Fruit fly (Drosophila melanogaster) whole organism, embryonic: ENCODE results near the gene Neu2.

Experiments
- Asciz ChIP-seq: fragments of 200-800 bp; sonication (Bioruptor generic); optimal IDR thresholded peaks from 2 replicates; lab custom pipeline; 2017; ENCODE audit warnings: missing biosample characterization, mild to moderate bottlenecking, missing genetic modification characterization, missing genetic modification reagents
- CG11695 ChIP-seq: fragments of 200-800 bp; sonication (Bioruptor generic); IDR thresholded peaks from 3 replicates; pipeline ENCODE4 v1.3.6; 2022; ENCODE audit warnings: missing biosample characterization, missing genetic modification characterization
- CG12659 ChIP-seq: fragments of 200-800 bp; sonication (Bioruptor generic); optimal IDR thresholded peaks from 3 replicates; lab custom pipeline; 2017; ENCODE audit warnings: mild to moderate bottlenecking, missing biosample characterization, missing genetic modification reagents, missing genetic modification characterization
- CG14710 ChIP-seq: fragments of 200-800 bp; sonication (Bioruptor generic); optimal IDR thresholded peaks from 3 replicates; lab custom pipeline; 2019; ENCODE audit warnings: missing biosample characterization, mild to moderate bottlenecking, missing genetic modification characterization, moderate library complexity
- CG16863 ChIP-seq: fragments of 200-800 bp; sonication (Bioruptor generic); optimal IDR thresholded peaks from 3 replicates; lab custom pipeline; 2016; ENCODE audit warnings: missing biosample characterization, missing genetic modification characterization
- CG17328 ChIP-seq: fragments of 200-800 bp; sonication (Bioruptor generic); IDR thresholded peaks from 2 replicates; pipeline ENCODE4 v1.3.6; 2022; ENCODE audit warnings: missing biosample characterization, missing genetic modification characterization
- CG2116 ChIP-seq: fragments of 200-800 bp; sonication (Bioruptor generic); optimal IDR thresholded peaks from 3 replicates; lab custom pipeline; 2018; ENCODE audit warnings: missing biosample characterization, mild to moderate bottlenecking, missing genetic modification characterization
- CG2199 ChIP-seq: fragments of 200-800 bp; sonication (Bioruptor generic); IDR thresholded peaks from 3 replicates; pipeline ENCODE4 v1.3.6; 2022; ENCODE audit warnings: missing biosample characterization, missing genetic modification characterization
- CG30403 ChIP-seq: fragments of 200-800 bp; sonication (Bioruptor generic); optimal IDR thresholded peaks from 3 replicates; lab custom pipeline; 2016; ENCODE audit warnings: missing biosample characterization, missing genetic modification characterization
- CG3065 ChIP-seq: fragments of 200-800 bp; sonication (Bioruptor generic); optimal IDR thresholded peaks from 2 replicates; lab custom pipeline; 2016; ENCODE audit warnings: missing biosample characterization, missing genetic modification characterization
- CG34422 ChIP-seq: fragments of 200-800 bp; sonication (Bioruptor generic); IDR thresholded peaks from 3 replicates; pipeline ENCODE4 v1.3.6; 2022; ENCODE audit warnings: missing biosample characterization, missing genetic modification characterization
- CG3995 ChIP-seq: fragments of 200-800 bp; sonication (Bioruptor generic); optimal IDR thresholded peaks from 3 replicates; lab custom pipeline; 2016; ENCODE audit warnings: missing biosample characterization, missing genetic modification characterization
- CG4282 ChIP-seq: fragments of 200-800 bp; sonication (Bioruptor generic); optimal IDR thresholded peaks from 2 replicates; lab custom pipeline; 2016; ENCODE audit warnings: missing biosample characterization, missing genetic modification characterization
- CG7786 ChIP-seq: fragments of 200-800 bp; sonication (Bioruptor generic); optimal IDR thresholded peaks from 2 replicates; lab custom pipeline; 2016; ENCODE audit warnings: missing biosample characterization, missing genetic modification characterization
- CG7987 ChIP-seq: fragments of 200-800 bp; sonication (Bioruptor generic); optimal IDR thresholded peaks from 2 replicates; lab custom pipeline; 2018; ENCODE audit warnings: missing biosample characterization, mild to moderate bottlenecking, missing genetic modification characterization, moderate library complexity
- Camta ChIP-seq: fragments of 200-800 bp; sonication (Bioruptor generic); optimal IDR thresholded peaks from 2 replicates; lab custom pipeline; 2016; ENCODE audit warnings: missing biosample characterization, missing genetic modification characterization
- Chrac-16 ChIP-seq: fragments of 200-800 bp; sonication (Bioruptor generic); optimal IDR thresholded peaks from 3 replicates; lab custom pipeline; 2016; ENCODE audit warnings: missing biosample characterization, missing genetic modification characterization
- Dip2 ChIP-seq: fragments of 200-800 bp; sonication (Bioruptor generic); IDR thresholded peaks from 2 replicates; pipeline ENCODE4 v1.3.6; 2022; ENCODE audit warnings: missing biosample characterization, missing genetic modification characterization
- Dref ChIP-seq: fragments of 200-800 bp; sonication (Bioruptor generic); IDR thresholded peaks from 2 replicates; pipeline ENCODE4 v1.3.6; 2022; ENCODE audit warnings: missing biosample characterization, missing genetic modification characterization
- Fer3 ChIP-seq: fragments of 200-800 bp; sonication (Bioruptor generic); optimal IDR thresholded peaks from 2 replicates; lab custom pipeline; 2018; ENCODE audit warnings: missing biosample characterization, mild to moderate bottlenecking, missing genetic modification characterization, moderate library complexity
- Hand ChIP-seq: fragments of 200-800 bp; sonication (Bioruptor generic); optimal IDR thresholded peaks from 2 replicates; lab custom pipeline; 2017; ENCODE audit warnings: mild to moderate bottlenecking, missing biosample characterization, missing genetic modification reagents, missing genetic modification characterization
- MESR4 ChIP-seq: fragments of 200-800 bp; sonication (Bioruptor generic); optimal IDR thresholded peaks from 2 replicates; lab custom pipeline; 2018; ENCODE audit warnings: missing biosample characterization, mild to moderate bottlenecking, missing genetic modification characterization, moderate library complexity
- Med ChIP-seq: fragments of 200-800 bp; sonication (Bioruptor generic); peaks from one replicate; lab custom pipeline; 2016; ENCODE audit warnings: missing biosample characterization, missing genetic modification characterization, mild to moderate bottlenecking, inconsistent platforms, moderate library complexity
- Mrtf ChIP-seq: fragments of 200-800 bp; sonication (Bioruptor generic); IDR thresholded peaks from 3 replicates; pipeline ENCODE4 v1.3.6; 2022; ENCODE audit warnings: missing biosample characterization, missing genetic modification characterization
- Poxn ChIP-seq: fragments of 200-800 bp; sonication (Bioruptor generic); IDR thresholded peaks from 2 replicates; pipeline ENCODE4 v1.3.6; 2022; ENCODE audit warnings: missing biosample characterization, missing genetic modification characterization
- Sox102F ChIP-seq: fragments of 200-800 bp; sonication (Bioruptor generic); optimal IDR thresholded peaks from 2 replicates; lab custom pipeline; 2018; ENCODE audit warnings: missing biosample characterization, mild to moderate bottlenecking, missing genetic modification characterization, moderate library complexity
- amos ChIP-seq: fragments of 200-800 bp; sonication (Bioruptor generic); IDR thresholded peaks from 2 replicates; pipeline ENCODE4 v1.3.6; 2022; ENCODE audit warnings: missing biosample characterization, missing genetic modification characterization; ENCODE audit not compliant: partially characterized antibody
- bowl ChIP-seq: fragments of 200-800 bp; sonication (Bioruptor generic); IDR thresholded peaks from 2 replicates; pipeline ENCODE4 v1.3.6; 2022; ENCODE audit warnings: missing biosample characterization, missing genetic modification characterization
- br ChIP-seq: fragments of >200 bp; optimal IDR thresholded peaks from 2 replicates; lab custom pipeline; 2017
- cad ChIP-seq: fragments of >200 bp; optimal IDR thresholded peaks from 2 replicates; lab custom pipeline; 2017; ENCODE audit warnings: missing biosample characterization, missing genetic modification characterization
- cato ChIP-seq: fragments of 200-800 bp; sonication (Bioruptor generic); optimal IDR thresholded peaks from 2 replicates; lab custom pipeline; 2016; ENCODE audit warnings: missing biosample characterization, missing genetic modification characterization, borderline replicate concordance
- chn ChIP-seq: fragments of 200-800 bp; sonication (Bioruptor generic); optimal IDR thresholded peaks from 2 replicates; lab custom pipeline; 2016; ENCODE audit warnings: missing biosample characterization, missing genetic modification characterization
- croc ChIP-seq: fragments of 200-800 bp; sonication (Bioruptor generic); conservative IDR thresholded peaks from 3 replicates; pipeline ENCODE4 v1.3.6; 2022; ENCODE audit warnings: missing biosample characterization, missing genetic modification characterization
- dimm ChIP-seq: fragments of 200-800 bp; sonication (Bioruptor generic); IDR thresholded peaks from 2 replicates; pipeline ENCODE4 v1.3.6; 2022; ENCODE audit warnings: missing biosample characterization, missing genetic modification characterization
- fru ChIP-seq: fragments of >200 bp; optimal IDR thresholded peaks from 2 replicates; lab custom pipeline; 2017
- gem ChIP-seq: fragments of 200-800 bp; sonication (Bioruptor generic); optimal IDR thresholded peaks from 2 replicates; lab custom pipeline; 2019; ENCODE audit warnings: missing biosample characterization, mild to moderate bottlenecking, missing genetic modification characterization, moderate library complexity
- gfzf ChIP-seq: fragments of 200-800 bp; sonication (Bioruptor generic); optimal IDR thresholded peaks from 2 replicates; lab custom pipeline; 2016; ENCODE audit warnings: missing biosample characterization, mild to moderate bottlenecking, missing genetic modification characterization, moderate library complexity
- gsb ChIP-seq: fragments of 200-800 bp; sonication (Bioruptor generic); IDR thresholded peaks from 2 replicates; pipeline ENCODE4 v1.3.6; 2022; ENCODE audit warnings: missing biosample characterization, missing genetic modification characterization
- inv ChIP-seq: fragments of 200-800 bp; sonication (Bioruptor generic); IDR thresholded peaks from 2 replicates; pipeline ENCODE4 v1.3.6; 2022; ENCODE audit warnings: missing biosample characterization, missing genetic modification characterization; ENCODE audit not compliant: partially characterized antibody
- jigr1 ChIP-seq: fragments of 200-800 bp; sonication (Bioruptor generic); IDR thresholded peaks from 3 replicates; pipeline ENCODE4 v1.3.6; 2022; ENCODE audit warnings: missing biosample characterization, missing genetic modification characterization
- klu ChIP-seq: fragments of 200-800 bp; sonication (Bioruptor generic); IDR thresholded peaks from 2 replicates; pipeline ENCODE4 v1.3.6; 2022; ENCODE audit warnings: missing biosample characterization, missing genetic modification characterization
- kni ChIP-seq: fragments of 200-800 bp; sonication (Bioruptor generic); optimal IDR thresholded peaks from 3 replicates; lab custom pipeline; 2017; ENCODE audit warnings: mild to moderate bottlenecking, missing biosample characterization, missing genetic modification reagents, missing genetic modification characterization
- lbe ChIP-seq: fragments of 200-800 bp; sonication (Bioruptor generic); optimal IDR thresholded peaks from 2 replicates; lab custom pipeline; 2016; ENCODE audit warnings: missing biosample characterization, mild to moderate bottlenecking, missing genetic modification characterization
- pan ChIP-seq, 4 experiments: fragments of >200 bp in 3 of 4; fragments of 200-800 bp in 1 of 4; sonication (Bioruptor generic) in 1 of 4; optimal IDR thresholded peaks in 3 of 4; IDR thresholded peaks in 1 of 4; 2 replicates each; pipeline versions ENCODE4 v1.3.6 to Lab custom; 2017 to 2022; ENCODE audit warnings: missing biosample characterization in 2 of 4, missing genetic modification characterization in 2 of 4, mixed read lengths in 1 of 4
- pb ChIP-seq: fragments of 200-800 bp; sonication (Bioruptor generic); optimal IDR thresholded peaks from 3 replicates; lab custom pipeline; 2016; ENCODE audit warnings: missing biosample characterization, missing genetic modification characterization
- pfk ChIP-seq: fragments of 200-800 bp; sonication (Bioruptor generic); optimal IDR thresholded peaks from 2 replicates; lab custom pipeline; 2018; ENCODE audit warnings: missing biosample characterization, mild to moderate bottlenecking, missing genetic modification characterization, moderate library complexity
- sc ChIP-seq, 3 experiments: fragments of >200 bp in 2 of 3; fragments of 200-800 bp in 1 of 3; sonication (Bioruptor generic) in 1 of 3; optimal IDR thresholded peaks; 2 replicates in 2 of 3; 3 replicates in 1 of 3; lab custom pipeline; 2017; ENCODE audit warnings: mild to moderate bottlenecking in 1 of 3, missing biosample characterization in 1 of 3, missing genetic modification characterization in 1 of 3, missing genetic modification reagents in 1 of 3
- shn ChIP-seq: fragments of 200-800 bp; sonication (Bioruptor generic); optimal IDR thresholded peaks from 3 replicates; lab custom pipeline; 2016; ENCODE audit warnings: missing biosample characterization, missing genetic modification characterization
- sim ChIP-seq: fragments of 200-800 bp; sonication (Bioruptor generic); IDR thresholded peaks from 2 replicates; pipeline ENCODE4 v1.3.6; 2022; ENCODE audit warnings: missing biosample characterization, missing genetic modification characterization
- twi ChIP-seq: fragments of 200-800 bp; optimal IDR thresholded peaks from 2 replicates; lab custom pipeline; 2019; ENCODE audit warnings: missing biosample characterization, mild to moderate bottlenecking, missing genetic modification characterization, moderate library complexity
- zen ChIP-seq: fragments of 200-800 bp; sonication (Bioruptor generic); optimal IDR thresholded peaks from 3 replicates; lab custom pipeline; 2018; ENCODE audit warnings: missing biosample characterization, mild to moderate bottlenecking, missing genetic modification characterization, moderate library complexity

Gene Neu2

DNA sequence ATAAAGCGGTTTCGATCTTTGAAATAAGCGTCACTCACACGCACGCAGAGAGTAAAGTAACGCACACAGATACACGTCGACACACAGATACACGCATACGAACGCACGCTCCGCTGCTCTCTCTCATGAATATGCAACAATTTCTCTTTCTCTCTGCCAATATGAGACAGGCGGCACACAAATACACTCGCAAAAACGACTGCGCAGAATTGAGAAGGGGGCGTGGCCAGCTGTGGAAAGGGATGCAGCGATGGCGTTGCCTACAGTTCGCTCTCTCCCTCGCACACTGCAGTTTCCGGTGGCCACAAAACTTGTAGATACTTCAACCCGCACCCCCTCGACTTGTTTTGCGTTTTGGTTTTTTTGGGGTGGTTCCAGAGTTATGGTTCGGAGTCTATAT is 10.8 kb downstream of the Neu2 start (continued):
- TF ChIP-seq Chrac-16 (GFP tag; lab: Kevin White, UChicago) (no peak), CG30403 (GFP tag; lab: Kevin White, UChicago) (no peak), Hand (GFP tag; lab: Kevin White, UChicago) (no peak), Sox102F (GFP tag; lab: Kevin White, UChicago) (no peak), CG11695 (GFP tag; lab: Robert Waterston, UW) (no peak), CG17328 (GFP tag; lab: Robert Waterston, UW) (peak; percentile 78), Poxn (GFP tag; lab: Robert Waterston, UW) (no peak), CG14710 (tag; lab: Kevin White, UChicago) (peak; percentile 3), klu (no peak), MESR4 (GFP tag; lab: Kevin White, UChicago) (no peak), gsb (no peak), Dref (no peak), Fer3 (tag; lab: Kevin White, UChicago) (no peak), pb (GFP tag; lab: Kevin White, UChicago) (no peak), br (lab: Kevin White, UChicago) (no peak), sim (0 out of 2 replicates have a peak, but pooled peaks have one; percentile 14), gfzf (GFP tag; lab: Kevin White, UChicago) (no peak), twi (tag; lab: Kevin White, UChicago) (no peak), CG2116 (peak; percentile 12), Camta (peak; percentile 37), pan (optimal IDR thresholded peaks at IDR 0.05; lab: Kevin White, UChicago) (no peak), pan (GFP tag; optimal IDR thresholded peaks at IDR 0.05 in 1 of 2, IDR thresholded peaks at IDR 0.05 in 1 of 2) (peak in 1 of 2 experiments; percentile 48), kni (GFP tag; lab: Kevin White, UChicago) (peak; percentile 67), Asciz (GFP tag; lab: Kevin White, UChicago) (peak; percentile 63), chn (GFP tag; lab: Kevin White, UChicago) (no peak), CG7786 (GFP tag; lab: Kevin White, UChicago) (no peak), CG2199 (GFP tag; lab: Robert Waterston, UW) (peak; percentile 46; the same call in 1 of the 3 replicates), cato (GFP tag; lab: Kevin White, UChicago) (no peak), bowl (no peak), CG4282 (GFP tag; lab: Kevin White, UChicago) (no peak), CG34422 (GFP tag; lab: Robert Waterston, UW) (no peak), zen (tag; lab: Kevin White, UChicago) (no peak), jigr1 (GFP tag; lab: Robert Waterston, UW) (no peak), amos (GFP tag; lab: Robert Waterston, UW) (no peak), Med (peak; percentile 90), fru (lab: Kevin White, UChicago) (no peak), CG16863 (GFP tag; lab: Kevin White, UChicago) (peak; percentile 12), sc (optimal IDR thresholded peaks at IDR 0.05; lab: Kevin White, UChicago) (no peak), sc (GFP tag; optimal IDR thresholded peaks at IDR 0.05; lab: Kevin White, UChicago) (peak; percentile 30), CG3995 (no peak), cad (GFP tag; lab: Kevin White, UChicago) (no peak), shn (no peak), CG3065 (peak; percentile 76), Dip2 (GFP tag; lab: Robert Waterston, UW) (no peak), lbe (GFP tag; lab: Kevin White, UChicago) (no peak), CG12659 (GFP tag; lab: Kevin White, UChicago) (no peak), CG7987 (GFP tag; lab: Kevin White, UChicago) (peak; percentile 65), croc (GFP tag; lab: Robert Waterston, UW) (peak; percentile 17; the same call in 2 of the 3 replicates), pfk (GFP tag; lab: Kevin White, UChicago) (peak; percentile 20), gem (no peak), dimm (GFP tag; lab: Robert Waterston, UW) (no peak), inv (GFP tag; lab: Robert Waterston, UW) (no peak), Mrtf (GFP tag; lab: Robert Waterston, UW) (0 out of 3 replicates have a peak, but pooled peaks have one; percentile 11)
